Worm (Caenorhabditis elegans) whole organism, young adult: Measurements from ENCODE around the gene R01H2.4.

Experiments
- B0035.1 ChIP-seq: sonication (generic microtip); optimal IDR thresholded peaks from 2 replicates; lab custom pipeline; 2016; ENCODE audit warnings: missing genetic modification characterization, mild to moderate bottlenecking, missing compliant biosample characterization, missing genotype, missing genetic modification reagents
- C17E4.6 ChIP-seq: fragments of 200-800 bp; sonication (Bioruptor generic); IDR thresholded peaks from 2 replicates; pipeline ENCODE4 v1.3.6; 2022; ENCODE audit warnings: missing genetic modification reagents, missing genetic modification characterization, missing compliant biosample characterization
- D2030.7 ChIP-seq: fragments of 200-800 bp; sonication (Bioruptor generic); IDR thresholded peaks from 2 replicates; pipeline ENCODE4 v1.3.6; 2022; ENCODE audit warnings: missing genetic modification reagents, missing genetic modification characterization, missing compliant biosample characterization
- F23B12.7 ChIP-seq: sonication (generic microtip); optimal IDR thresholded peaks from 2 replicates; lab custom pipeline; 2017; ENCODE audit warnings: missing genetic modification characterization, mild to moderate bottlenecking, missing compliant biosample characterization, antibody characterized with exemption, moderate library complexity; ENCODE audit not compliant: insufficient read depth
- F37B4.10 ChIP-seq: fragments of 200-800 bp; sonication (Bioruptor generic); IDR thresholded peaks from 2 replicates; pipeline ENCODE4 v1.3.6; 2022; ENCODE audit warnings: missing genetic modification characterization, missing compliant biosample characterization
- F52B5.7 ChIP-seq: sonication (generic microtip); optimal IDR thresholded peaks from 2 replicates; lab custom pipeline; 2016; ENCODE audit warnings: mild to moderate bottlenecking, missing genetic modification characterization, missing compliant biosample characterization
- F55B11.4 ChIP-seq: sonication (generic microtip); optimal IDR thresholded peaks from 2 replicates; lab custom pipeline; 2016; ENCODE audit warnings: missing compliant biosample characterization, missing genetic modification characterization, borderline replicate concordance; ENCODE audit not compliant: insufficient read depth
- F57A8.1 ChIP-seq: fragments of 200-800 bp; sonication (Bioruptor generic); optimal IDR thresholded peaks from 2 replicates; lab custom pipeline; 2018; ENCODE audit warnings: mild to moderate bottlenecking, missing genetic modification characterization, moderate library complexity, missing compliant biosample characterization
- K11D2.4 ChIP-seq: fragments of 200-800 bp; sonication (Bioruptor generic); IDR thresholded peaks from 2 replicates; pipeline ENCODE4 v1.3.6; 2022; ENCODE audit warnings: missing genetic modification reagents, missing genetic modification characterization, missing compliant biosample characterization
- K12H6.12 ChIP-seq: fragments of 200-800 bp; sonication (Bioruptor generic); optimal IDR thresholded peaks from 2 replicates; lab custom pipeline; 2018; ENCODE audit warnings: mild to moderate bottlenecking, missing genetic modification characterization, missing compliant biosample characterization
- T26A5.8 ChIP-seq: sonication (generic microtip); optimal IDR thresholded peaks from 2 replicates; lab custom pipeline; 2016; ENCODE audit warnings: missing genetic modification characterization, missing compliant biosample characterization
- Y53G8AR.9 ChIP-seq: fragments of 200-800 bp; sonication (Bioruptor generic); conservative IDR thresholded peaks from 2 replicates; pipeline ENCODE4 v1.3.6; 2022; ENCODE audit warnings: missing genetic modification reagents, missing genetic modification characterization, missing compliant biosample characterization
- Y56A3A.18 ChIP-seq: fragments of 200-800 bp; sonication (Bioruptor generic); IDR thresholded peaks from 2 replicates; pipeline ENCODE4 v1.3.6; 2022; ENCODE audit warnings: missing genetic modification reagents, missing genetic modification characterization, missing compliant biosample characterization
- Y67H2A.10 ChIP-seq: fragments of 200-800 bp; sonication (Bioruptor generic); conservative IDR thresholded peaks from 2 replicates; pipeline ENCODE4 v1.3.6; 2022; ENCODE audit warnings: missing genetic modification reagents, missing genetic modification characterization, missing compliant biosample characterization
- Y79H2A.3 ChIP-seq: fragments of 200-800 bp; sonication (Bioruptor generic); conservative IDR thresholded peaks from 2 replicates; pipeline ENCODE4 v1.3.6; 2022; ENCODE audit warnings: missing genetic modification reagents, missing genetic modification characterization, missing compliant biosample characterization
- Y95B8A.8 ChIP-seq: fragments of 200-800 bp; sonication (Bioruptor generic); IDR thresholded peaks from 2 replicates; pipeline ENCODE4 v1.3.6; 2022; ENCODE audit warnings: missing genetic modification reagents, missing genetic modification characterization, missing compliant biosample characterization
- aptf-3 ChIP-seq: fragments of 200-800 bp; sonication (Bioruptor generic); IDR thresholded peaks from 2 replicates; pipeline ENCODE4 v1.3.6; 2022; ENCODE audit warnings: missing genetic modification characterization, missing compliant biosample characterization
- atf-7 ChIP-seq: sonication (generic microtip); optimal IDR thresholded peaks from 2 replicates; lab custom pipeline; 2017; ENCODE audit warnings: mild to moderate bottlenecking, missing genetic modification characterization, missing compliant biosample characterization
- athp-1 ChIP-seq: sonication (generic microtip); optimal IDR thresholded peaks from 2 replicates; lab custom pipeline; 2017; ENCODE audit warnings: mild to moderate bottlenecking, missing genetic modification characterization, missing compliant biosample characterization
- ceh-27 ChIP-seq: fragments of 200-800 bp; sonication (Bioruptor generic); optimal IDR thresholded peaks from 2 replicates; lab custom pipeline; 2018; ENCODE audit warnings: mild to moderate bottlenecking, missing genetic modification characterization, moderate library complexity, missing compliant biosample characterization
- ceh-40 ChIP-seq: fragments of 200-800 bp; sonication (Bioruptor generic); IDR thresholded peaks from 2 replicates; pipeline ENCODE4 v1.3.6; 2022; ENCODE audit warnings: missing genetic modification characterization, missing compliant biosample characterization
- dox-1 ChIP-seq: fragments of 200-800 bp; sonication (Bioruptor generic); IDR thresholded peaks from 2 replicates; pipeline ENCODE4 v1.3.6; 2022; ENCODE audit warnings: missing genetic modification reagents, missing genetic modification characterization, missing compliant biosample characterization
- dpl-1 ChIP-seq: fragments of 150-350 bp; optimal IDR thresholded peaks from 2 replicates; lab custom pipeline; 2014; ENCODE audit warnings: missing biosample characterization, missing genetic modification reagents, missing genetic modification characterization
- efl-1 ChIP-seq: fragments of 150-350 bp; optimal IDR thresholded peaks from 2 replicates; lab custom pipeline; 2014; ENCODE audit warnings: missing biosample characterization, missing genetic modification reagents, missing genetic modification characterization
- egl-18 ChIP-seq: fragments of 200-800 bp; sonication (Bioruptor generic); IDR thresholded peaks from 2 replicates; pipeline ENCODE4 v1.3.6; 2022; ENCODE audit warnings: missing genetic modification reagents, missing genetic modification characterization, missing compliant biosample characterization
- egl-44 ChIP-seq: fragments of 200-800 bp; sonication (Bioruptor generic); IDR thresholded peaks from 2 replicates; pipeline ENCODE4 v1.3.6; 2022; ENCODE audit warnings: missing genetic modification reagents, missing genetic modification characterization, missing compliant biosample characterization
- ekl-4 ChIP-seq: fragments of 200-800 bp; sonication (Bioruptor generic); IDR thresholded peaks from 2 replicates; pipeline ENCODE4 v1.3.6; 2022; ENCODE audit warnings: missing genetic modification reagents, missing genetic modification characterization, missing compliant biosample characterization
- fkh-3 ChIP-seq: sonication (generic microtip); optimal IDR thresholded peaks from 2 replicates; lab custom pipeline; 2016; ENCODE audit warnings: mild to moderate bottlenecking, missing genetic modification characterization, missing compliant biosample characterization
- gei-17 ChIP-seq: fragments of 200-800 bp; sonication (Bioruptor generic); optimal IDR thresholded peaks from 2 replicates; lab custom pipeline; 2018; ENCODE audit warnings: mild to moderate bottlenecking, missing genetic modification characterization, missing compliant biosample characterization
- him-1 ChIP-seq: sonication (generic microtip); optimal IDR thresholded peaks from 2 replicates; lab custom pipeline; 2016; ENCODE audit warnings: missing genotype, missing genetic modification reagents, missing genetic modification characterization, missing compliant biosample characterization
- hlh-26 ChIP-seq: fragments of 200-800 bp; sonication (Bioruptor generic); conservative IDR thresholded peaks from 2 replicates; pipeline ENCODE4 v1.3.6; 2022; ENCODE audit warnings: missing genetic modification reagents, missing genetic modification characterization, missing compliant biosample characterization
- hmg-20 ChIP-seq: fragments of 200-800 bp; sonication (Bioruptor generic); IDR thresholded peaks from 2 replicates; pipeline ENCODE4 v1.3.6; 2022; ENCODE audit warnings: missing genetic modification reagents, missing genetic modification characterization, missing compliant biosample characterization
- lin-35 ChIP-seq, 3 experiments: fragments of 150-350 bp in 2 of 3; sonication (generic microtip) in 1 of 3; optimal IDR thresholded peaks; 2 replicates each; lab custom pipeline; 2014 to 2018; ENCODE audit warnings: missing biosample characterization in 3 of 3, missing genetic modification characterization in 3 of 3, missing genetic modification reagents in 3 of 3
- madf-10 ChIP-seq: sonication (generic microtip); optimal IDR thresholded peaks from 2 replicates; lab custom pipeline; 2016; ENCODE audit warnings: mild to moderate bottlenecking, missing genetic modification characterization, missing compliant biosample characterization
- mel-28 ChIP-seq: sonication (generic microtip); optimal IDR thresholded peaks from 2 replicates; lab custom pipeline; 2016; ENCODE audit warnings: borderline replicate concordance, mild to moderate bottlenecking, missing genetic modification characterization, missing compliant biosample characterization
- mes-4 ChIP-seq: sonication (generic microtip); optimal IDR thresholded peaks from 2 replicates; lab custom pipeline; 2016; ENCODE audit warnings: missing genotype, missing genetic modification characterization, missing compliant biosample characterization
- mxl-1 ChIP-seq: sonication (generic microtip); optimal IDR thresholded peaks from 2 replicates; lab custom pipeline; 2016; ENCODE audit warnings: missing genetic modification characterization, missing compliant biosample characterization
- nfya-1 ChIP-seq: sonication (generic microtip); optimal IDR thresholded peaks from 2 replicates; lab custom pipeline; 2017; ENCODE audit warnings: antibody characterized with exemption, missing compliant biosample characterization, missing genetic modification characterization, borderline replicate concordance; ENCODE audit not compliant: insufficient read depth
- nfya-2 ChIP-seq: fragments of 200-800 bp; sonication (Bioruptor generic); IDR thresholded peaks from 2 replicates; pipeline ENCODE4 v1.3.6; 2022; ENCODE audit warnings: missing genetic modification reagents, missing genetic modification characterization, missing compliant biosample characterization
- rcor-1 ChIP-seq: fragments of 200-800 bp; sonication (Bioruptor generic); IDR thresholded peaks from 2 replicates; pipeline ENCODE4 v1.3.6; 2022; ENCODE audit warnings: missing genetic modification reagents, missing genetic modification characterization, missing compliant biosample characterization
- rec-8 ChIP-seq, 2 experiments: sonication (generic microtip); optimal IDR thresholded peaks; 2 replicates each; lab custom pipeline; 2016; ENCODE audit warnings: mild to moderate bottlenecking in 2 of 2, missing genetic modification characterization in 2 of 2, missing genetic modification reagents in 2 of 2, missing genotype in 2 of 2, missing biosample characterization in 1 of 2, missing compliant biosample characterization in 1 of 2, moderate library complexity in 1 of 2
- sdz-38 ChIP-seq: sonication (generic microtip); optimal IDR thresholded peaks from 2 replicates; lab custom pipeline; 2016; ENCODE audit warnings: missing genotype, missing genetic modification characterization, missing compliant biosample characterization
- sea-2 ChIP-seq: fragments of 200-800 bp; sonication (Bioruptor generic); IDR thresholded peaks from 2 replicates; pipeline ENCODE4 v1.3.6; 2022; ENCODE audit warnings: missing genetic modification characterization, missing compliant biosample characterization
- snpc-1.3 ChIP-seq: sonication (generic microtip); optimal IDR thresholded peaks from 2 replicates; lab custom pipeline; 2017; ENCODE audit warnings: missing genetic modification characterization, mild to moderate bottlenecking, missing compliant biosample characterization, antibody characterized with exemption, moderate library complexity, missing genotype, missing genetic modification reagents; ENCODE audit not compliant: insufficient read depth
- sptf-2 ChIP-seq: fragments of 200-800 bp; sonication (Bioruptor generic); optimal IDR thresholded peaks from 2 replicates; lab custom pipeline; 2018; ENCODE audit warnings: mild to moderate bottlenecking, missing genetic modification characterization, missing compliant biosample characterization
- ztf-18 ChIP-seq: sonication (generic microtip); optimal IDR thresholded peaks from 2 replicates; lab custom pipeline; 2016; ENCODE audit warnings: missing genotype, mild to moderate bottlenecking, missing genetic modification characterization, missing compliant biosample characterization
- ztf-22 ChIP-seq: fragments of 200-800 bp; sonication (Bioruptor generic); optimal IDR thresholded peaks from 2 replicates; lab custom pipeline; 2018; ENCODE audit warnings: mild to moderate bottlenecking, missing genetic modification characterization, moderate library complexity, missing compliant biosample characterization
- ztf-6 ChIP-seq: fragments of 200-800 bp; sonication (Bioruptor generic); IDR thresholded peaks from 2 replicates; pipeline ENCODE4 v1.3.6; 2022; ENCODE audit warnings: missing genetic modification reagents, missing genetic modification characterization, missing compliant biosample characterization

The R01H2.4 gene

ce11 chrIII:7103940-7104440, 39.9 kb upstream of the R01H2.4 start, which contains the start of gene cpg-2 (continued):
- TF ChIP-seq sea-2 (GFP tag; lab: Robert Waterston, UW) (no peak), atf-7 (tag; lab: Kevin White, UChicago) (no peak), egl-18 (no peak), nfya-1 (tag; lab: Kevin White, UChicago) (no peak), rec-8 (tag; optimal IDR thresholded peaks at IDR 0.05; lab: Kevin White, UChicago) (no peak), T26A5.8 (tag; lab: Kevin White, UChicago) (no peak), madf-10 (tag; lab: Kevin White, UChicago) (no peak), hlh-26 (GFP tag; lab: Robert Waterston, UW) (no peak), rcor-1 (GFP tag; lab: Robert Waterston, UW) (peak; percentile 91), Y67H2A.10 (no peak), gei-17 (GFP tag; lab: Kevin White, UChicago) (no peak), F57A8.1 (GFP tag; lab: Kevin White, UChicago) (no peak), fkh-3 (tag; lab: Kevin White, UChicago) (no peak), Y95B8A.8 (GFP tag; lab: Robert Waterston, UW) (peak; percentile 84), lin-35 (GFP tag; optimal IDR thresholded peaks at IDR 0.05; lab: Kevin White, UChicago) (peak; percentile 4 to 89 (median 58)), Y56A3A.18 (no peak), ceh-27 (no peak), mel-28 (tag; lab: Kevin White, UChicago) (no peak), ekl-4 (peak; percentile 81), F52B5.7 (tag; lab: Kevin White, UChicago) (no peak), mxl-1 (tag; lab: Kevin White, UChicago) (no peak), sdz-38 (tag; lab: Kevin White, UChicago) (no peak), K12H6.12 (tag; lab: Kevin White, UChicago) (no peak), ztf-6 (GFP tag; lab: Robert Waterston, UW) (no peak), snpc-1.3 (tag; lab: Kevin White, UChicago) (peak; percentile 89), nfya-2 (no peak), D2030.7 (GFP tag; lab: Robert Waterston, UW) (peak; percentile 98), dpl-1 (GFP tag; lab: Kevin White, UChicago) (peak; percentile 95), egl-44 (GFP tag; lab: Robert Waterston, UW) (no peak), Y79H2A.3 (GFP tag; lab: Robert Waterston, UW) (0 out of 2 replicates have a peak, but pooled peaks have one; percentile 67), athp-1 (tag; lab: Kevin White, UChicago) (peak; percentile 20), C17E4.6 (GFP tag; lab: Robert Waterston, UW) (peak; percentile 78; the same call in 1 of the 2 replicates), him-1 (tag; lab: Kevin White, UChicago) (peak; percentile 62), aptf-3 (no peak), ztf-22 (GFP tag; lab: Kevin White, UChicago) (no peak), ceh-40 (GFP tag; lab: Robert Waterston, UW) (no peak), mes-4 (tag; lab: Kevin White, UChicago) (no peak), hmg-20 (GFP tag; lab: Robert Waterston, UW) (no peak), F55B11.4 (tag; lab: Kevin White, UChicago) (no peak), F37B4.10 (no peak), Y53G8AR.9 (peak; percentile 73; the same call in 1 of the 2 replicates), F23B12.7 (tag; lab: Kevin White, UChicago) (peak; percentile 64), B0035.1 (no peak), efl-1 (GFP tag; lab: Kevin White, UChicago) (peak; percentile 99), dox-1 (GFP tag; lab: Robert Waterston, UW) (peak; percentile 77; the same call in 1 of the 2 replicates), K11D2.4 (GFP tag; lab: Robert Waterston, UW) (no peak), ztf-18 (peak; percentile 21), sptf-2 (GFP tag; lab: Kevin White, UChicago) (no peak)
